Fruit fly (Drosophila melanogaster): Measurements from ENCODE around the gene CG2186.

DNA sequence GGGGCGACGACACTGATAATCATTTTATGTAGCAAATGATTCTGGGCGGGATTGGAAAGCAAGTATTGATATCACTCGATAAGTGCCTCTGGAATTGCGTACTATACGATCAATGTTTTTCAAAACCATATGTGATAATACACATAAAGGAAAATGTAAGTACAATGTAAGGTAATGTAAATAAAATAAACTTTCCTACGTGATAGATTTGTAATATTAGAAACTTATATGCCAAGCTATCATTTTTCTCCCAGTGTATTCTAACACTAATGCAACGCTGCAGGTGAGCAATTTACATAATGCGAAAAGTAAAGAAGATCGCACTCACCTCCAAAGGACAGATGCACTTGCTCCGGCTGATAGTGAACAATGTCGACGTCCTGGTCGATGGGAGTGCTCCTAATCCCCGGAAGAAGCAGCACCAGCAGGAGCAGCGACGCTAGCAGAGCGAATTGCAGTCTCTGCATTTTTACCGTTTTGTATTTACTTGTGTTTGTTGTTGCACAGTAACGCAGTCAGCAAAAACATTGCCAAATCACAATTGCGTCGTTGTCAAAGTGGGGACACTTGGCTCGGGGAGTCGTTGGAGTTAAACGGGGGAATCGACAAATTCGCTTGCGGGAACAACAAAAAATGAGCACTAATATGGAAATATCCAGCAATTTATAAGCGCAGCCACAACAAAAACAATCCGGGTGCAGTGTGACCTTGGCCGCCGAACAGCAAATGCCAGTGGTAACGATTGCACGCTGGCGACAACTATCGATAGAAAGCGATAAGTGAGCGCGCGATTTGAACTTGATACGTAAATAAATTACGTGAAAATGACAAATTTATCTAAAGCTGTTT lies 19.9 kb downstream of the CG2186 start, which contains the start of gene CG1637:
- no peak for TF ChIP-seq Dfd (GFP tag; optimal IDR thresholded peaks at IDR 0.05)
- TF ChIP-seq CG1233 (GFP tag; optimal IDR thresholded peaks at IDR 0.05) = no peak
- no peak for TF ChIP-seq slbo (GFP tag; IDR thresholded peaks at IDR 0.05)

Measured in whole organism, embryonic.